Fruit fly (Drosophila melanogaster): ENCODE measurements around the gene CG32006.
A peak's percentile ranks its signal among the peaks of the same experiment; 100 is the strongest.

Gene CG32006

DNA sequence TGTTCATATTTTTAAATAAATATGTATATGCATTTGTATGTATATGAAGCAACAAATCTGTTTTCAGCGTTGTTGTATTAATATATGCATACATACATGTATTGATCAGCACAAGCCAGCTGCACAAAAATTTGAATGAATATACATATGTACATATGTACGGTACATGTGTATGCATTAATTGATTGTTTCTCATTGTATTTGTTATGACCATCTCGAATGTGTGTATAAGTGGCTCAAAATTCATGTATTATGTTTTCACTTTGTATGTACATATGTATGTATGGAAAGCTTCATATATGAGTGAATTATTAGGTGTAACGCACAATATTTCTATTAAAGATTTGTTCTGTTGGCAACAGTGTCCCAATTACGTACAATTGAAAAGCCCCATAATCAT, 14.6 kb upstream of the CG32006 start (continued):
- TF ChIP-seq TFAM (GFP tag; optimal IDR thresholded peaks at IDR 0.05) = no peak
- peak; percentile 55; the same call in 2 of the 3 replicates for TF ChIP-seq CG2199 (GFP tag; IDR thresholded peaks at IDR 0.05)
- peak; percentile 6 for TF ChIP-seq CG17912 (GFP tag; optimal IDR thresholded peaks at IDR 0.05)
- no peak for TF ChIP-seq NC2β (GFP tag; optimal IDR thresholded peaks at IDR 0.05)
- no peak for TF ChIP-seq gsb (GFP tag; IDR thresholded peaks at IDR 0.05)
- TF ChIP-seq CG3847 (GFP tag; IDR thresholded peaks at IDR 0.05) = no peak
- TF ChIP-seq cg (GFP tag; optimal IDR thresholded peaks at IDR 0.05) = peak; percentile 81
- TF ChIP-seq CG3838 (GFP tag; optimal IDR thresholded peaks at IDR 0.05) = no peak
- no peak for TF ChIP-seq tap (tag; optimal IDR thresholded peaks at IDR 0.05)
- no peak for TF ChIP-seq H15 (GFP tag; IDR thresholded peaks at IDR 0.05)

DNA sequence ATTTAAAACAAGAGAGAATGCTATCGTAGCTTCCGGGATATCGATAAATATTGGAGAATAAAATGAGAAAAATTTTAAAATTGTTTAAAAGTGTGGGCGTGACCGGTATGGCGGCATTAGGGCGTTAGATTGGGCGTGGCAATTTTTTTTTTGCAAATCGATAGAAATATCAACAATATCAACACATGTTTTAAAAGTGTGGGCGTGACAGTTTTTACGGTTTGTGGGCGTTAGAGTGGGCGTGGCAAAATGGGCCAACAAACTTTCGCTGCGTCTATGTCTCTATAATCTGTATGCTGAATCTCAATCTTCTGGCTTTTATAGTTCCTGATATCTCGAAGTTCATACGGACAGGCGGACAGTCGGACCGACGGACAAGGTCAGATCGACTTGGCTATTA, 1.4 kb upstream of the CG32006 start:
- TF ChIP-seq Camta (GFP tag; optimal IDR thresholded peaks at IDR 0.05) = no peak
- TF ChIP-seq HHEX (GFP tag; optimal IDR thresholded peaks at IDR 0.05) = no peak

DNA sequence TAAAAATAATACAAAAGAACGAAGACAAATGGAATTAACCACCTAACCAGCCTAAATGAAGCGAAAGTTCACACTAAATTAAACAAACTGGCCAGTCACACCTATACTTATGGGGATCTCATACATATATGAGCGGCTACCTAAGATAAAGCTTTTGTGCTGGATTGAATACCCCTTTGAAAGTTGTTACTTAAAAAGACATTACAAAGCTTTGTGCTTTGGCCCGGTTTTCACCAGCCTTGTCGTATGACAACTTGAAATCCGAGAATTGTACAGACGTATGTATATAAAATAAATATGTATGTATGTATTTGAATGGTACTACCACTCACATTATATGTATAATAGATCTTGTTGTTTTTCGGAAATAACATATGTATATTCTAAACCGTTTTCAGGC, 5.4 kb downstream of the CG32006 start, which contains the start of gene CG31997:
Gene CG31997, minus strand, starts transcription at position 84 of the 400 bp plus-strand sequence.
- TF ChIP-seq CG13775 (GFP tag; optimal IDR thresholded peaks at IDR 0.05) = no peak
- no peak for TF ChIP-seq fd64A (GFP tag; optimal IDR thresholded peaks at IDR 0.05)
- no peak for TF ChIP-seq Max (GFP tag; optimal IDR thresholded peaks at IDR 0.05)
- no peak for TF ChIP-seq CG3838 (GFP tag; optimal IDR thresholded peaks at IDR 0.05)
- TF ChIP-seq Oaz (GFP tag; IDR thresholded peaks at IDR 0.05) = no peak
- no peak for TF ChIP-seq ab (GFP tag; optimal IDR thresholded peaks at IDR 0.05)
- no peak for TF ChIP-seq Nf-YC (tag; optimal IDR thresholded peaks at IDR 0.05)
- TF ChIP-seq CG3726 (GFP tag; IDR thresholded peaks at IDR 0.05) = no peak
- no peak for TF ChIP-seq peb (GFP tag; IDR thresholded peaks at IDR 0.05)
- no peak for TF ChIP-seq sima (GFP tag; optimal IDR thresholded peaks at IDR 0.05)
- TF ChIP-seq kni (GFP tag; optimal IDR thresholded peaks at IDR 0.05) = no peak
- TF ChIP-seq exex (tag; optimal IDR thresholded peaks at IDR 0.05) = peak; percentile 29
- no peak for TF ChIP-seq HLH4C (GFP tag; IDR thresholded peaks at IDR 0.05; ENCODE audit: partially characterized antibody)
- no peak for TF ChIP-seq CG31441 (GFP tag; IDR thresholded peaks at IDR 0.05)
- no peak for TF ChIP-seq Hmx (GFP tag; optimal IDR thresholded peaks at IDR 0.05)
- TF ChIP-seq pzg (GFP tag; optimal IDR thresholded peaks at IDR 0.05) = no peak
- TF ChIP-seq CG13894 (tag; optimal IDR thresholded peaks at IDR 0.05) = peak; percentile 90
- peak in 1 of 2 experiments; percentile 15 for TF ChIP-seq Pdp1 (GFP tag; optimal IDR thresholded peaks at IDR 0.05)
- TF ChIP-seq sug (tag; optimal IDR thresholded peaks at IDR 0.05) = peak; percentile 14
- TF ChIP-seq wek (GFP tag; optimal IDR thresholded peaks at IDR 0.05) = peak; percentile 51
- TF ChIP-seq CG17829 (tag; optimal IDR thresholded peaks at IDR 0.05) = no peak
- peak; percentile 47 for TF ChIP-seq B-H2 (GFP tag; optimal IDR thresholded peaks at IDR 0.05)
- TF ChIP-seq CG18599 (GFP tag; optimal IDR thresholded peaks at IDR 0.05) = no peak
- TF ChIP-seq CG31224 (GFP tag; IDR thresholded peaks at IDR 0.05) = no peak
- TF ChIP-seq CG12769 (tag; optimal IDR thresholded peaks at IDR 0.05) = peak; percentile 52
- TF ChIP-seq Antp (GFP tag; optimal IDR thresholded peaks at IDR 0.05) = no peak
- TF ChIP-seq scrt (GFP tag; optimal IDR thresholded peaks at IDR 0.05) = no peak
- no peak for TF ChIP-seq CG14050 (GFP tag; IDR thresholded peaks at IDR 0.05)
- no peak for TF ChIP-seq prd (optimal IDR thresholded peaks at IDR 0.05)
- TF ChIP-seq prd (GFP tag; IDR thresholded peaks at IDR 0.05) = no peak
- no peak for TF ChIP-seq CG13296 (GFP tag; optimal IDR thresholded peaks at IDR 0.05)
- peak; percentile 19 for TF ChIP-seq CG30020 (tag; optimal IDR thresholded peaks at IDR 0.05)
- TF ChIP-seq CG2199 (GFP tag; IDR thresholded peaks at IDR 0.05) = peak; percentile 64; the same call in 1 of the 3 replicates
- no peak for TF ChIP-seq CG4424 (GFP tag; optimal IDR thresholded peaks at IDR 0.05)
- TF ChIP-seq unpg (GFP tag; optimal IDR thresholded peaks at IDR 0.05) = no peak
- no peak for TF ChIP-seq MTF-1 (GFP tag; optimal IDR thresholded peaks at IDR 0.05; ENCODE audit: borderline replicate concordance)
- no peak for TF ChIP-seq ase (GFP tag; IDR thresholded peaks at IDR 0.05)
- no peak for TF ChIP-seq CG6765 (GFP tag; optimal IDR thresholded peaks at IDR 0.05)
- TF ChIP-seq Deaf1 (tag; optimal IDR thresholded peaks at IDR 0.05) = no peak

All from whole organism, embryonic.